Worm (Caenorhabditis elegans): Measurements from ENCODE around the gene F02A9.1.

DNA sequence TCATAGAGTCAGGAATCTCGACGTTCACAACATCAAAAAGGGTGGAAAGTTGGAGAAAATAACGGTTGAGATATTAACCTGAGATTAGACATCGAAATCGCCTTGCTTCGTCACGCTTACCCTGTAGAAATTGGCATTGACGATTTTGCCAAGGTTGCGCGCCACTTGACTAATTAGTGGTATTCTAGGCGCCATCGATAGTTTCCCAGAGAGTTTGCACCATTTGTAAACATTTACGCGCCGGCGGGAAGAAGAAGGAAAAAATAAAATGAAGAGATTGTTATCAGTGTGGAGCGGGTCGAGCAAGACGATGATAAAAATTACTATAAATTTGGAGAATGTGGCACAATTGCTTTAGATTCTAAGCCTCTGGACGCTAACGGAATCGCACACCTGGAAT is 32.7 kb upstream of the F02A9.1 start:
- no peak for TF ChIP-seq lsy-2 (tag; optimal IDR thresholded peaks at IDR 0.05)
- no peak for TF ChIP-seq ces-1 (GFP tag; optimal IDR thresholded peaks at IDR 0.05)
- TF ChIP-seq blmp-1 (tag; optimal IDR thresholded peaks at IDR 0.05) = no peak
- TF ChIP-seq drap-1 (GFP tag; optimal IDR thresholded peaks at IDR 0.05) = no peak
- TF ChIP-seq nhr-12 (tag; optimal IDR thresholded peaks at IDR 0.05) = no peak
- TF ChIP-seq ztf-11 (tag; optimal IDR thresholded peaks at IDR 0.05) = no peak
- TF ChIP-seq elt-1 (tag; optimal IDR thresholded peaks at IDR 0.05; ENCODE audit: borderline replicate concordance, insufficient read depth) = no peak
- no peak for TF ChIP-seq nhr-28 (tag; optimal IDR thresholded peaks at IDR 0.05)
- TF ChIP-seq M03D4.4 (tag; optimal IDR thresholded peaks at IDR 0.05) = no peak
- TF ChIP-seq zip-8 (tag; optimal IDR thresholded peaks at IDR 0.05) = no peak
- no peak for TF ChIP-seq pha-4 (tag; optimal IDR thresholded peaks at IDR 0.05)
